Worm (Caenorhabditis elegans): Measurements from ENCODE around the gene H12I13.1.

- TF ChIP-seq dao-5 (tag; optimal IDR thresholded peaks at IDR 0.05) = no peak
- no peak for TF ChIP-seq him-1 (tag; optimal IDR thresholded peaks at IDR 0.05)
These were observed 49.7 kb upstream of the H12I13.1 start for ce11 chrII:6116701-6117100.
